Worm (Caenorhabditis elegans): Measurements from ENCODE around the gene C14C6.8.

The C14C6.8 gene

ce11 chrV:574639-575038, 21.7 kb upstream of the C14C6.8 start, which contains the start of gene C14C6.13:
Gene C14C6.13, minus strand, starts transcription at chrV:574739.
- TF ChIP-seq ceh-30 (tag; optimal IDR thresholded peaks at IDR 0.05): no peak
- no peak for TF ChIP-seq nhr-232 (tag; optimal IDR thresholded peaks at IDR 0.05)
- TF ChIP-seq odd-2 (tag; optimal IDR thresholded peaks at IDR 0.05): no peak
- no peak for TF ChIP-seq C38D4.7 (GFP tag; optimal IDR thresholded peaks at IDR 0.05)
- TF ChIP-seq lin-11 (tag; optimal IDR thresholded peaks at IDR 0.05): no peak
- no peak for TF ChIP-seq hlh-15 (tag; optimal IDR thresholded peaks at IDR 0.05)
- no peak for TF ChIP-seq madf-2 (tag; optimal IDR thresholded peaks at IDR 0.05)
- no peak for TF ChIP-seq ceh-14 (tag; optimal IDR thresholded peaks at IDR 0.05)
- TF ChIP-seq hlh-30 (tag; optimal IDR thresholded peaks at IDR 0.05; ENCODE audit: insufficient read depth): no peak
- TF ChIP-seq ceh-45 (GFP tag; IDR thresholded peaks at IDR 0.05): no peak
- no peak for TF ChIP-seq ceh-22 (tag; optimal IDR thresholded peaks at IDR 0.05)
- TF ChIP-seq K09A11.1 (tag; optimal IDR thresholded peaks at IDR 0.05; ENCODE audit: insufficient read depth): no peak

- TF ChIP-seq C38D4.7 (GFP tag; optimal IDR thresholded peaks at IDR 0.05): no peak
- TF ChIP-seq dve-1 (tag; optimal IDR thresholded peaks at IDR 0.05): no peak
Measured at ce11 chrV:568105-568504, 15.1 kb upstream of the C14C6.8 start, which contains the start of gene sri-72. Gene sri-72, minus strand, starts transcription at chrV:568205.

ce11 chrV:565984-566383, 13.0 kb upstream of the C14C6.8 start, which contains the start of gene sri-73:
Gene sri-73, minus strand, starts transcription at chrV:566084.
- TF ChIP-seq unc-55 (GFP tag; optimal IDR thresholded peaks at IDR 0.05) (no peak), C08G9.2 (tag; optimal IDR thresholded peaks at IDR 0.05) (no peak), pag-3 (tag; optimal IDR thresholded peaks at IDR 0.05; ENCODE audit: borderline replicate concordance) (no peak), elt-2 (tag; optimal IDR thresholded peaks at IDR 0.05) (no peak), che-1 (tag; optimal IDR thresholded peaks at IDR 0.05) (no peak), sox-2 (GFP tag; IDR thresholded peaks at IDR 0.05) (no peak), ceh-34 (tag; optimal IDR thresholded peaks at IDR 0.05) (no peak), fkh-6 (tag; optimal IDR thresholded peaks at IDR 0.05) (no peak), hlh-15 (tag; optimal IDR thresholded peaks at IDR 0.05) (no peak), nfya-1 (tag; optimal IDR thresholded peaks at IDR 0.05) (no peak)

- TF ChIP-seq madf-2 (tag; optimal IDR thresholded peaks at IDR 0.05): no peak
- no peak for TF ChIP-seq elt-4 (tag; optimal IDR thresholded peaks at IDR 0.05)
- TF ChIP-seq F13H6.1 (tag; optimal IDR thresholded peaks at IDR 0.05): no peak
- TF ChIP-seq elt-2 (tag; optimal IDR thresholded peaks at IDR 0.05): no peak
- TF ChIP-seq sox-4 (tag; optimal IDR thresholded peaks at IDR 0.05): no peak
- no peak for TF ChIP-seq tbx-2 (tag; optimal IDR thresholded peaks at IDR 0.05)
- no peak for TF ChIP-seq unc-55 (GFP tag; optimal IDR thresholded peaks at IDR 0.05)
- TF ChIP-seq unc-3 (GFP tag; conservative IDR thresholded peaks at IDR 0.05): no peak
- TF ChIP-seq unc-3 (tag; optimal IDR thresholded peaks at IDR 0.05): no peak
- TF ChIP-seq hlh-15 (tag; optimal IDR thresholded peaks at IDR 0.05): no peak
- TF ChIP-seq pax-1 (tag; optimal IDR thresholded peaks at IDR 0.05): no peak
- no peak for TF ChIP-seq hlh-30 (tag; optimal IDR thresholded peaks at IDR 0.05; ENCODE audit: insufficient read depth)
Measured at ce11 chrV:562834-563233, 9.9 kb upstream of the C14C6.8 start, which contains the start of gene C14C6.2. Gene C14C6.2, plus strand, starts transcription at chrV:563134.

ce11 chrV:559940-560339, 7.0 kb upstream of the C14C6.8 start, which contains the start of gene srx-7:
Gene srx-7, plus strand, starts transcription at chrV:560195.
- TF ChIP-seq dve-1 (tag; optimal IDR thresholded peaks at IDR 0.05) (no peak), ceh-9 (tag; optimal IDR thresholded peaks at IDR 0.05) (no peak), ceh-14 (tag; optimal IDR thresholded peaks at IDR 0.05) (no peak), mec-3 (tag; optimal IDR thresholded peaks at IDR 0.05; ENCODE audit: borderline replicate concordance) (no peak)

- TF ChIP-seq sox-2 (GFP tag; IDR thresholded peaks at IDR 0.05) (no peak), lin-11 (tag; optimal IDR thresholded peaks at IDR 0.05) (no peak), odd-2 (tag; optimal IDR thresholded peaks at IDR 0.05) (no peak), K09A11.1 (tag; optimal IDR thresholded peaks at IDR 0.05; ENCODE audit: insufficient read depth) (no peak), C08G9.2 (tag; optimal IDR thresholded peaks at IDR 0.05) (no peak), unc-42 (tag; optimal IDR thresholded peaks at IDR 0.05) (no peak), hlh-6 (tag; optimal IDR thresholded peaks at IDR 0.05) (no peak), npax-4 (tag; optimal IDR thresholded peaks at IDR 0.05) (no peak), fkh-10 (GFP tag; optimal IDR thresholded peaks at IDR 0.05) (no peak), ref-2 (tag; optimal IDR thresholded peaks at IDR 0.05) (no peak), fax-1 (tag; optimal IDR thresholded peaks at IDR 0.05) (no peak), ceh-48 (tag; optimal IDR thresholded peaks at IDR 0.05) (no peak), pax-1 (tag; optimal IDR thresholded peaks at IDR 0.05) (no peak), hlh-15 (tag; optimal IDR thresholded peaks at IDR 0.05) (no peak), syd-9 (tag; optimal IDR thresholded peaks at IDR 0.05) (no peak), hlh-30 (tag; optimal IDR thresholded peaks at IDR 0.05; ENCODE audit: insufficient read depth) (no peak), pqm-1 (tag; optimal IDR thresholded peaks at IDR 0.05) (no peak), unc-55 (GFP tag; optimal IDR thresholded peaks at IDR 0.05) (no peak)
Measured at ce11 chrV:556055-556454, 3.1 kb upstream of the C14C6.8 start, which contains the start of gene srx-8. Gene srx-8, minus strand, starts transcription at chrV:556155.
